Fruit fly (Drosophila melanogaster): ENCODE data around the gene CG14983.

DNA sequence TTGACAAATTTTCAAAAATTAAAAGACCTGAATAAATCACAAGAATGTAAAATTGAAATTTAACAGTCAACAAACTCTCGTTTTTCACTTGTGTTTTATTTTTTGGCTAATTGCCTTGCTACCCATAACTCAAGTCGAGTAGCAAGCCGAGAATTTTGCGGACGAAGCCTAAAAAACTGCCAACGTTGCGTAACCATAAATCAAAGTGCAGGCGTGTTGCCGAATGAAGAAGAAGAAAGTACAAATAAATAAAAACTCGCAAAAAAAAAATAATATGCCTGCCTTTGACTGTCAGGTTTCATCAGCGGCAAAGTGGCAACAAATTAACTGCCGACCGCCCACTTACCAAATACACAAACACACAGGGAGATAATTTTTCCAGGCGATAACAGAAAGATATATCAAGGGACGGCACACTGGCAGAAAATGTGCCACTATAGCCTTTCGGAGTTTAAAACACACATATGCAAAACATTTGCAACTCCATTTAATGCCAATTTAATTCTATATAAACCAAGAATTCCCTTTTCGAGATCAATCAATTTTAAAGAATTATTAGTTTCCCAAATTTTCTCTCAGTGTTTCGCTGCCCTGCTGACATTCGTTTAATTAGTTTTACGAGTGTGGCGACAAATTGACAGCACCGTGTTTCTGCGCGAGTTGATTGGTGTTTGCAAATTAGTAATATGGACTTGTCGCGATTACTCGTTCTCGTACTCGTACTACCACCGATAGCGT, 20.7 kb downstream of the CG14983 start:
- TF ChIP-seq usp (GFP tag; optimal IDR thresholded peaks at IDR 0.05) = no peak
- no peak for TF ChIP-seq psq (optimal IDR thresholded peaks at IDR 0.05)
- no peak for TF ChIP-seq EcR (GFP tag; optimal IDR thresholded peaks at IDR 0.05)
- no peak for TF ChIP-seq pan (optimal IDR thresholded peaks at IDR 0.05)
- no peak for TF ChIP-seq CG8478 (optimal IDR thresholded peaks at IDR 0.05)
- no peak for TF ChIP-seq Dll (optimal IDR thresholded peaks at IDR 0.05)

All from whole organism.